Worm (Caenorhabditis elegans) whole organism, L3 larva: ENCODE measurements around the gene str-33.

Source experiments
- R02D3.7 ChIP-seq: fragments of 150-350 bp; optimal IDR thresholded peaks from 2 replicates; lab custom pipeline; 2014; ENCODE audit warnings: missing biosample characterization, missing genetic modification characterization
- ZK546.5 ChIP-seq: sonication (generic microtip); optimal IDR thresholded peaks from 2 replicates; lab custom pipeline; 2017; ENCODE audit warnings: missing biosample characterization, missing genetic modification characterization
- aly-2 ChIP-seq: fragments of 150-350 bp; optimal IDR thresholded peaks from 2 replicates; lab custom pipeline; 2014; ENCODE audit warnings: missing biosample characterization, missing genetic modification characterization
- ama-1 ChIP-seq: fragments of 150-350 bp; optimal IDR thresholded peaks from 2 replicates; lab custom pipeline; 2018
- ceh-28 ChIP-seq: fragments of 150-350 bp; optimal IDR thresholded peaks from 2 replicates; lab custom pipeline; 2014; ENCODE audit warnings: missing biosample characterization, missing genetic modification reagents, missing genetic modification characterization
- ceh-82 ChIP-seq: fragments of 150-350 bp; optimal IDR thresholded peaks from 2 replicates; lab custom pipeline; 2014; ENCODE audit warnings: missing biosample characterization, missing genetic modification characterization
- ceh-9 ChIP-seq: sonication (generic microtip); optimal IDR thresholded peaks from 2 replicates; lab custom pipeline; 2018; ENCODE audit warnings: missing biosample characterization, missing genetic modification characterization
- daf-12 ChIP-seq: fragments of 150-350 bp; optimal IDR thresholded peaks from 2 replicates; lab custom pipeline; 2014; ENCODE audit warnings: missing biosample characterization, missing genetic modification reagents, missing genetic modification characterization
- egl-27 ChIP-seq: sonication (generic microtip); optimal IDR thresholded peaks from 4 replicates; lab custom pipeline; 2017; ENCODE audit warnings: missing biosample characterization, missing genetic modification reagents, missing genetic modification characterization
- elt-1 ChIP-seq: fragments of 150-350 bp; optimal IDR thresholded peaks from 2 replicates; lab custom pipeline; 2014; ENCODE audit warnings: missing biosample characterization, missing genetic modification characterization
- elt-2 ChIP-seq: sonication (generic microtip); optimal IDR thresholded peaks from 2 replicates; lab custom pipeline; 2016; ENCODE audit warnings: missing genetic modification reagents, mild to moderate bottlenecking, missing genetic modification characterization, missing compliant biosample characterization
- elt-3 ChIP-seq, 3 experiments: fragments of 150-350 bp in 1 of 3; sonication (generic microtip) in 2 of 3; optimal IDR thresholded peaks; 2 replicates in 2 of 3; 4 replicates in 1 of 3; lab custom pipeline; 2014 to 2017; ENCODE audit warnings: missing biosample characterization in 3 of 3, missing genetic modification characterization in 3 of 3
- fkh-10 ChIP-seq: sonication (generic microtip); optimal IDR thresholded peaks from 2 replicates; lab custom pipeline; 2017; ENCODE audit warnings: missing biosample characterization, missing genetic modification reagents, missing genetic modification characterization
- fkh-2 ChIP-seq: fragments of 150-350 bp; optimal IDR thresholded peaks from 2 replicates; lab custom pipeline; 2014; ENCODE audit warnings: missing biosample characterization, missing genetic modification reagents, missing genetic modification characterization
- fos-1 ChIP-seq: fragments of 150-350 bp; optimal IDR thresholded peaks from 2 replicates; lab custom pipeline; 2014; ENCODE audit warnings: missing biosample characterization, missing genetic modification characterization
- lin-39 ChIP-seq: fragments of 150-350 bp; optimal IDR thresholded peaks from 2 replicates; lab custom pipeline; 2018; ENCODE audit warnings: missing biosample characterization, missing genetic modification reagents, missing genetic modification characterization
- mdl-1 ChIP-seq: fragments of 150-350 bp; optimal IDR thresholded peaks from 2 replicates; lab custom pipeline; 2014; ENCODE audit warnings: missing biosample characterization, missing genetic modification characterization
- mml-1 ChIP-seq: fragments of 150-350 bp; sonication (generic microtip); optimal IDR thresholded peaks from 3 replicates; lab custom pipeline; 2014; ENCODE audit warnings: missing biosample characterization, missing genetic modification characterization
- nfya-1 ChIP-seq: sonication (generic microtip); optimal IDR thresholded peaks from 2 replicates; lab custom pipeline; 2017; ENCODE audit warnings: missing genetic modification characterization, mild to moderate bottlenecking, missing compliant biosample characterization, antibody characterized with exemption, moderate library complexity; ENCODE audit not compliant: insufficient read depth
- nhr-11 ChIP-seq: fragments of 150-350 bp; optimal IDR thresholded peaks from 2 replicates; lab custom pipeline; 2014; ENCODE audit warnings: missing biosample characterization, missing genetic modification characterization
- nhr-23 ChIP-seq: fragments of 150-350 bp; optimal IDR thresholded peaks from 2 replicates; lab custom pipeline; 2014; ENCODE audit warnings: missing biosample characterization, missing genetic modification reagents, missing genetic modification characterization
- nhr-237 ChIP-seq: fragments of 150-350 bp; optimal IDR thresholded peaks from 2 replicates; lab custom pipeline; 2014; ENCODE audit warnings: missing biosample characterization, missing genetic modification characterization
- nhr-25 ChIP-seq: sonication (generic microtip); optimal IDR thresholded peaks from 2 replicates; lab custom pipeline; 2017; ENCODE audit warnings: missing biosample characterization, missing genetic modification characterization
- nhr-43 ChIP-seq: sonication (generic microtip); optimal IDR thresholded peaks from 2 replicates; lab custom pipeline; 2016; ENCODE audit warnings: mild to moderate bottlenecking, missing genetic modification characterization, missing compliant biosample characterization; ENCODE audit not compliant: poor library complexity, severe bottlenecking
- nhr-76 ChIP-seq: fragments of 150-350 bp; sonication (generic microtip); optimal IDR thresholded peaks from 5 replicates; lab custom pipeline; 2014; ENCODE audit warnings: missing biosample characterization, missing genetic modification characterization
- pqm-1 ChIP-seq: fragments of 150-350 bp; optimal IDR thresholded peaks from 2 replicates; lab custom pipeline; 2017; ENCODE audit warnings: missing biosample characterization, missing genetic modification characterization, inconsistent platforms
- sea-2 ChIP-seq: fragments of 150-350 bp; sonication (generic microtip); optimal IDR thresholded peaks from 4 replicates; lab custom pipeline; 2014; ENCODE audit warnings: missing biosample characterization, missing genetic modification reagents, missing genetic modification characterization
- skn-1 ChIP-seq: fragments of 150-350 bp; optimal IDR thresholded peaks from 2 replicates; lab custom pipeline; 2014; ENCODE audit warnings: missing biosample characterization, missing genetic modification characterization
- snpc-4 ChIP-seq: fragments of 150-350 bp; optimal IDR thresholded peaks from 2 replicates; lab custom pipeline; 2014; ENCODE audit warnings: missing biosample characterization, missing genetic modification characterization
- tbx-2 ChIP-seq: sonication (generic microtip); optimal IDR thresholded peaks from 2 replicates; lab custom pipeline; 2016; ENCODE audit warnings: mild to moderate bottlenecking, missing genetic modification characterization, missing compliant biosample characterization
- unc-39 ChIP-seq: sonication (generic microtip); optimal IDR thresholded peaks from 4 replicates; lab custom pipeline; 2017; ENCODE audit warnings: missing biosample characterization, missing genetic modification characterization
- unc-62 ChIP-seq: fragments of 150-350 bp; sonication (generic microtip); optimal IDR thresholded peaks from 4 replicates; lab custom pipeline; 2014; ENCODE audit warnings: missing biosample characterization, missing genetic modification reagents, missing genetic modification characterization
- ztf-11 ChIP-seq: fragments of 150-350 bp; optimal IDR thresholded peaks from 2 replicates; lab custom pipeline; 2014; ENCODE audit warnings: missing biosample characterization, missing genetic modification characterization
- ztf-4 ChIP-seq: fragments of 150-350 bp; optimal IDR thresholded peaks from 2 replicates; lab custom pipeline; 2014; ENCODE audit warnings: missing biosample characterization, missing genetic modification characterization

str-33 gene

DNA sequence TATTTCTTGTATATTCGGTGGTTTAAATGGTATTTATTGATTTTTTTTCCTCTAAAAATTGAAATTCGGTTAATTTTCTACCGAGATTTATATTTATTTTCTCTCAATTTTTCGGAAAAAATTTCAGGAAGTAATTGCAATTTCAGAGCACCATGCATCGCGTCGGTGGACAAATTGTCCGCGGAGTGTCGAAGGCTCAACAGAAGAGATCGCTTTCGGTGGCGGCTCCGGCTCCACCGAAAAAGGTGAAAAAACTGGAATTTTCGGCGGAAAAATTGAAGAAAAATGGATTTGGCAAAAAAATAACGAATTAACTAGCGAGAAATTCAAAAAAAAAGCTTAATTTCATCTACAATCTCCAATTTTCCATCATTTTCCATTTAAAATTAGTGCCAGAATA is 29.5 kb upstream of the str-33 start, which contains the start of gene nuo-5:
nuo-5 (plus strand) TSS at position 147 of the 400 bp plus-strand sequence.
- TF ChIP-seq aly-2 (tag; lab: Kevin White, UChicago) (no peak), nhr-43 (tag; lab: Kevin White, UChicago) (no peak), sea-2 (no peak)

DNA sequence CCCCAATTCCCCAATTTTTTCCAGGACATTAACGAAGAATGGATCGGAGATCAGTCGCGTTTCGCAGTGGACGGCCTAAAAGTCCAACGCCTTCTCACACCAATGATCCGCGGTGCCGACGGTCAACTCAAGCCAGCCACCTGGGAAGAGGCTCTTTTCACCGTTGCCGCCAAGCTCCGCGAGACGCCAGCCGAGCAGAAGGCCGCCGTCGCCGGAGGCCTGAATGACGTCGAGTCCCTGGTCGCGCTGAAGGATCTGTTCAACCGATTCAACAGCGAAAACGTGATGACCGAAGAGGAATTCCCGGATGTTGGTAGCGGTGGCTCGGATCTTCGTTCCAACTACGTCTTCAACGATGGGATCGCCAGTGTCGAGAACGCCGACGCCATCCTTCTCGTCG is 25.5 kb upstream of the str-33 start:
- no peak for TF ChIP-seq unc-62 (GFP tag; lab: Kevin White, UChicago)

DNA sequence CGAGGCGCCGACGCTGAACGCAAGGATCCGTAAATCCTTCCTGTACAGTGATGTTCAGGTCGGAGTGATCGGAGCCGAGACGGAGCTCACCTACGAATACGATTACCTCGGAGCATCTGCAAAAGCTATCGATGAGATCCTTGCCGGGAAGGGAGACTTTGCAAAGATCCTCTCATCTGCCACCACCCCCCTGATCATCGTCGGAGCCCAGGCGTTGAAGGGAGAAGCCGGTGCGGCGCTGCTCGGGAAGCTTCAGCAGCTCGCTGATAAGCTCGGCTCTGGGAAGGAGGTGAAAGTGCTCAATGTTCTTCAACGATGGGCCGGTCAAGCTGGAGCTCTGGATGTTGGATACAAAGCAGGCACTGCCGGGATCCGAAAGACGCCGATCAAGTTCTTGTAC is 25.0 kb upstream of the str-33 start:
- no peak for TF ChIP-seq R02D3.7 (tag; lab: Kevin White, UChicago)
- no peak for TF ChIP-seq tbx-2 (tag; lab: Kevin White, UChicago)
- TF ChIP-seq nhr-237 = no peak
- TF ChIP-seq ztf-4 = no peak
- TF ChIP-seq elt-3 (tag; optimal IDR thresholded peaks at IDR 0.05; lab: Kevin White, UChicago) = no peak
- TF ChIP-seq unc-39 = no peak
- TF ChIP-seq ceh-9 (tag; lab: Kevin White, UChicago) = no peak
- TF ChIP-seq elt-1 (tag; lab: Kevin White, UChicago) = no peak
- no peak for TF ChIP-seq fos-1
- TF ChIP-seq ceh-82 (tag; lab: Kevin White, UChicago) = no peak

DNA sequence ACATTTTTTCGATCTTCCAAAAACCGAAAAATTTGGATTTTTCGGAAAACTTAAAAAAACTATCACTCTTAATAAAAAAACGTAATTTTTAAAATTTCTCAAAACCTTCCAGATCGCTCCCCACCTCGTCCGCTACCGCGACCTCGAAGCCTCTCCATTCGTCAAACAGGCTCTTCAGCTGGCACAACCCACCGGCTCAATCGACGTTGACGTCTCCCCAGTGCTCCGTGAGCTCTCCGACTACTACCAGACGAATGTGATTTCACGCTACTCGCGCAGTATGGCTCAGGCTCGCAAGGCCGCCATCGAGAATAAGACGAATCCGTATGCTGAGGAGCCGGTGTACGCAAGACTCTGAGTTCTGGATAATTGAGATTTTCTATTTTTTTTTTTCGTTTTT is 22.0 kb upstream of the str-33 start:
- TF ChIP-seq fkh-10 (GFP tag; lab: Kevin White, UChicago) = no peak
- TF ChIP-seq, all 47 proteins: peak for 0

DNA sequence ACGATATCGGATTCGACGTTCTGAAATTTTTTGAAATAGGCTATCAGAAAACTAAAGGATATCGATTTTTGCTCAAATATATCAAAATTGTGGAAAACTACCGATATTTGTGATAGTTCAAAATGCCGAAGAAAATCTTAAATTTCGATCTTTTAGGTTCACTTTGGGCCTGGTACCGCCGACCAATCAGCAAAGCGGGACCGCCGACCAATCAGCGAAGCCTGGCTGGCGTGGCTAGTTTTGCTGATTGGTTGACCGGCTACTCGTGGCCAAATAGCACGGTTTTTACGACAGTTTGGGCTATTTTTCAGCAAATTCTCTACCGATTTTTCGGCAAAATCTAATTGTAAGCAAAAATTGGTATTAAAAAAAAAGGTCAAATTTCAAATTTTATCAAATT is 18.1 kb upstream of the str-33 start:
- TF ChIP-seq fkh-2 (tag; lab: Kevin White, UChicago) (no peak), nfya-1 (tag; lab: Kevin White, UChicago) (peak; percentile 73)

DNA sequence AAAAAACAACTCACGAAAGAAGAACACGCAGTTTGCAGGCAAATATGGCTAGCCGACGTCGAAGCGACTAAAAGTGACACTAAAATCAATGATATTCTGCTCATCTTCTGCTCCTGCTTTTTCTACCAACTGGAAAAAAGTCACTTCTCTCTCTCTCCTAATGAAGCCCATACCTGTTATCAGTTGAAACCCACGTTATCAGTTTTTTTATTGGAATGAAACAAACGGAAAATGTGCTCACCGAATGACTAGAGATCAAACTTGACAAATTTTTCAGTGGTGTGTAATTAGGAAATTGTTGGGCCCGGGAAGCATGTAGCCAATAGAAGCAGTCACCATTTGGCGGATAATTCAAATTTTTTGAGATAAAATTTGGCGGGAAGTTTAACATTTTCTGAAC is 16.9 kb upstream of the str-33 start, which contains the start of gene C24B9.3:
C24B9.3 (minus strand) TSS at position 171 of the 400 bp plus-strand sequence.
- TF ChIP-seq mml-1 (tag; lab: Kevin White, UChicago) (no peak), nhr-11 (tag; lab: Kevin White, UChicago) (no peak), nfya-1 (tag; lab: Kevin White, UChicago) (peak; percentile 14), ama-1 (lab: Kevin White, UChicago) (no peak), ZK546.5 (tag; lab: Kevin White, UChicago) (no peak), unc-62 (GFP tag; lab: Kevin White, UChicago) (no peak), ztf-4 (no peak), nhr-237 (no peak), nhr-76 (tag; lab: Kevin White, UChicago) (no peak), snpc-4 (tag; lab: Kevin White, UChicago) (no peak), pqm-1 (tag; lab: Kevin White, UChicago) (peak; percentile 80), daf-12 (tag; lab: Kevin White, UChicago) (no peak), ztf-11 (tag; lab: Kevin White, UChicago) (no peak), nhr-25 (tag; lab: Kevin White, UChicago) (no peak), mdl-1 (no peak), R02D3.7 (tag; lab: Kevin White, UChicago) (no peak), unc-39 (no peak), ceh-28 (no peak), fos-1 (no peak), nhr-23 (tag; lab: Kevin White, UChicago) (no peak), elt-2 (peak; percentile 86), egl-27 (no peak), skn-1 (tag; lab: Kevin White, UChicago) (no peak), lin-39 (tag; lab: Kevin White, UChicago) (no peak)
